Fruit fly (Drosophila melanogaster): Measurements from ENCODE around the gene CG8833.
A peak's percentile ranks its signal among the peaks of the same experiment; 100 is the strongest.

The CG8833 gene

DNA sequence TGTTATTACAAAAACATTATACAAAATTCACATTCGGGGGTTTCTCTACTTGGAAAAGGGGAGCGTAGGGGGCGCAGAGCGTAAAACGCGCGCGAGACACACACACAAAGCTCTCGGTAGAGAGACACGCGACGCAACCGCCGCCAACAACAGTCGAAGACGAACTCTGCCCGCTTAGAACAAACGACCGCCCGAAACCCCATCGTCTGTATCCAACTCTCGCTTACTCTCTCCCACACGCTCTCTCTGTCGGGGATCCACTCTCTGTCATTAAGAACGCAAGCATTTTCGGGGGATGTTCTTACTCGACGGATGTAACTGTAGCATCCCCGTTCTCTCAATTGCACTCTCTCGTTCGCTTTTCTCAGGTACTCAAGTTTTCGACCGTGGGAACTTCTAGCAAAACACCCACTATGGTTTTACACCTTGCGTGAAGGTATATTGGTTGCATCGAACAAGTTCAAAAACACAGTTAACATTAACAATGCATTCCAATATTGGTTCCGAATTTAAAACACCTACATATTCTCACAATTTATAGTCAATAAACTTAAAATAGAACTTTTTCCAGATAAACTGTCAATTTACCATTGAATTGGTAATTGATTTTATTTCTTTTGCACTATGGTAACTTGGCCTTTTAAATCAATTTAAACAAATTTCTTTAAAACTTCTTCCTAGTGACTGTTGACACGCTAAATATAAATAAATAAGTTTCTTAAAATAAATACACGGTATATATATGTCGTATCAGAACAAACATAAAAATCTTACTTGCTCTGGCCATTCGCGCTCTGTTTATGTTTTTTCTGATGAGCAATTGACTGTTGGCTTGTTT is 8.8 kb downstream of the CG8833 start (continued):
- TF ChIP-seq CG34422 (GFP tag; IDR thresholded peaks at IDR 0.05), result peak; percentile 69; the same call in 2 of the 3 replicates
- TF ChIP-seq CG10366 (GFP tag; IDR thresholded peaks at IDR 0.05), result peak; percentile 75
- peak; percentile 78 for TF ChIP-seq CG5180 (GFP tag; optimal IDR thresholded peaks at IDR 0.05)
- peak; percentile 74; the same call in 2 of the 3 replicates for TF ChIP-seq CG3726 (GFP tag; IDR thresholded peaks at IDR 0.05)
- TF ChIP-seq NK7.1 (GFP tag; optimal IDR thresholded peaks at IDR 0.05), result peak; percentile 59
- TF ChIP-seq ab (GFP tag; optimal IDR thresholded peaks at IDR 0.05), result peak; percentile 86
- peak; percentile 97 for TF ChIP-seq CG7556 (GFP tag; optimal IDR thresholded peaks at IDR 0.05)
- TF ChIP-seq phol (tag; optimal IDR thresholded peaks at IDR 0.05), result peak; percentile 96
- TF ChIP-seq NC2β (GFP tag; optimal IDR thresholded peaks at IDR 0.05), result peak; percentile 84
- TF ChIP-seq CG7357 (GFP tag; IDR thresholded peaks at IDR 0.05), result peak; percentile 75
- peak; percentile 81 for TF ChIP-seq CG8089 (GFP tag; optimal IDR thresholded peaks at IDR 0.05)
- peak; percentile 83 for TF ChIP-seq Fer2 (tag; optimal IDR thresholded peaks at IDR 0.05)
- TF ChIP-seq Dek (tag; optimal IDR thresholded peaks at IDR 0.05), result peak; percentile 89
- peak; percentile 55; the same call in 1 of the 2 replicates for TF ChIP-seq stc (GFP tag; IDR thresholded peaks at IDR 0.05)
- peak; percentile 82 for TF ChIP-seq CG6683 (GFP tag; optimal IDR thresholded peaks at IDR 0.05)
- peak; percentile 76 for TF ChIP-seq HLHmδ (GFP tag; optimal IDR thresholded peaks at IDR 0.05)
- peak; percentile 91 for TF ChIP-seq CG10267 (tag; optimal IDR thresholded peaks at IDR 0.05)
- TF ChIP-seq CG3407 (GFP tag; optimal IDR thresholded peaks at IDR 0.05), result peak; percentile 81
- peak; percentile 13 for TF ChIP-seq fd64A (GFP tag; optimal IDR thresholded peaks at IDR 0.05)
- peak; percentile 92 for TF ChIP-seq Sox102F (GFP tag; optimal IDR thresholded peaks at IDR 0.05)
- peak; percentile 46 for TF ChIP-seq kah (GFP tag; optimal IDR thresholded peaks at IDR 0.05)
- TF ChIP-seq CG18262 (tag; optimal IDR thresholded peaks at IDR 0.05), result peak; percentile 98
- TF ChIP-seq bsh (GFP tag; optimal IDR thresholded peaks at IDR 0.05), result peak; percentile 46 to 90
- TF ChIP-seq dm (GFP tag; optimal IDR thresholded peaks at IDR 0.05), result peak; percentile 82
- peak; percentile 93 for TF ChIP-seq CG18599 (GFP tag; optimal IDR thresholded peaks at IDR 0.05)
- peak; percentile 91 for TF ChIP-seq slbo (GFP tag; IDR thresholded peaks at IDR 0.05)
- peak; percentile 86 for TF ChIP-seq tgo (GFP tag; IDR thresholded peaks at IDR 0.05)
- peak; percentile 48; the same call in 1 of the 2 replicates for TF ChIP-seq GATAe (GFP tag; conservative IDR thresholded peaks at IDR 0.05)
- TF ChIP-seq Lim3 (GFP tag; IDR thresholded peaks at IDR 0.05), result peak; percentile 70; the same call in 1 of the 2 replicates
- TF ChIP-seq Abd-B (GFP tag; optimal IDR thresholded peaks at IDR 0.05), result peak; percentile 91
- TF ChIP-seq croc (GFP tag; conservative IDR thresholded peaks at IDR 0.05), result peak; percentile 84
- TF ChIP-seq HmgD (GFP tag; optimal IDR thresholded peaks at IDR 0.05), result peak; percentile 30
- peak; percentile 87 for TF ChIP-seq twi (tag; optimal IDR thresholded peaks at IDR 0.05)
- TF ChIP-seq pnt (GFP tag; optimal IDR thresholded peaks at IDR 0.05), result peak; percentile 90
- peak; percentile 94 for TF ChIP-seq tio (GFP tag; optimal IDR thresholded peaks at IDR 0.05)
- peak; percentile 89 for TF ChIP-seq CG12236 (GFP tag; optimal IDR thresholded peaks at IDR 0.05)
- TF ChIP-seq chm (GFP tag; IDR thresholded peaks at IDR 0.05), result peak; percentile 21
- peak; percentile 89 for TF ChIP-seq CG8388 (GFP tag; optimal IDR thresholded peaks at IDR 0.05)
- peak; percentile 69 for TF ChIP-seq CG1792 (GFP tag; optimal IDR thresholded peaks at IDR 0.05)
- peak; percentile 69 for TF ChIP-seq CG12942 (GFP tag; optimal IDR thresholded peaks at IDR 0.05)
- peak; percentile 45 for TF ChIP-seq CG3995 (GFP tag; optimal IDR thresholded peaks at IDR 0.05)
- peak; percentile 70; the same call in 1 of the 2 replicates for TF ChIP-seq ranshi (GFP tag; IDR thresholded peaks at IDR 0.05)
- TF ChIP-seq CG13894 (tag; optimal IDR thresholded peaks at IDR 0.05), result peak; percentile 67
- peak; percentile 84 for TF ChIP-seq trem (tag; optimal IDR thresholded peaks at IDR 0.05)
- TF ChIP-seq Hand (GFP tag; optimal IDR thresholded peaks at IDR 0.05), result peak; percentile 87
- TF ChIP-seq CG13123 (GFP tag; optimal IDR thresholded peaks at IDR 0.05), result peak; percentile 84
- peak; percentile 96 for TF ChIP-seq row (GFP tag; IDR thresholded peaks at IDR 0.05)
- peak; percentile 74 for TF ChIP-seq Bdp1 (GFP tag; optimal IDR thresholded peaks at IDR 0.05)

Measured in whole organism, embryonic.